Fruit fly (Drosophila melanogaster): ENCODE data around the gene CG32264.
A peak's percentile ranks its signal among the peaks of the same experiment; 100 is the strongest.

CG32264 gene

DNA sequence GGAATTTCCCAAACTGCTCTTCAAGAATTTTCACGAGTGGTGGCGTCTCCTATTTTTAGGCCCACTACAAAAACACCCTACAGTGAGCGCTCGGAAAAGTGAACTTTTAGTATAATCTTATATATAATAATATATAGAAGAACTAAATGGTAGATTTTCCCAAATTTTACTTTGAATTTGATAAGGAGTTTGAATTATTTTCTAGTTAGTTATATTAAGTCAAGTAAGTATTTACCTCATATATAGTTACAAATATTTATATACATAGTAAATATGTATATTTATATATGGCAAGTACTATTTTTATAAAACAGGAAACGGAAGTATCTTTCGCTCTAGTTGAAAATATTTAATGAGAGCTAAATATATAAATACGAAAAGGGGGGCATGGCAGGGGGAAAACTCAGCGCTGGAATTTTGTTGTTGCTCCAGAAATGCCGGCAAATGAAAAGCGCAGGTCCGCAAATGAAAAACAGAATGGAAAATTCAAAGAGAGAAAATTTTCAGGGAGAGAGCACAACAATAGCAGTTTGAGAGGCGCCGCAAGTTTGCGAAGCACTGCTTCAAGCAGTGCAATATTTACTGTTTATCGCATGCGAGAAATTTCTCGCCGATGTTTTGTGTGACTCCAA lies 17.4 kb downstream of the CG32264 start (continued):
- TF ChIP-seq CG14014 (GFP tag; IDR thresholded peaks at IDR 0.05) (no peak), Elba2 (GFP tag; optimal IDR thresholded peaks at IDR 0.05) (no peak), Bgb (GFP tag; IDR thresholded peaks at IDR 0.05; ENCODE audit: partially characterized antibody) (peak; percentile 84), bowl (GFP tag; IDR thresholded peaks at IDR 0.05) (no peak), CG7556 (GFP tag; optimal IDR thresholded peaks at IDR 0.05) (peak; percentile 31), CG5953 (GFP tag; IDR thresholded peaks at IDR 0.05) (no peak), Jarid2 (GFP tag; optimal IDR thresholded peaks at IDR 0.05) (no peak), Max (GFP tag; optimal IDR thresholded peaks at IDR 0.05) (no peak), stwl (tag; optimal IDR thresholded peaks at IDR 0.05) (peak; percentile 69), tup (GFP tag; optimal IDR thresholded peaks at IDR 0.05) (no peak), Ets97D (GFP tag; optimal IDR thresholded peaks at IDR 0.05) (peak; percentile 81), Side (GFP tag; optimal IDR thresholded peaks at IDR 0.05) (peak; percentile 26), CG10366 (GFP tag; IDR thresholded peaks at IDR 0.05) (no peak), H15 (GFP tag; IDR thresholded peaks at IDR 0.05) (peak; percentile 52; the same call in 2 of the 3 replicates), Atf3 (GFP tag; optimal IDR thresholded peaks at IDR 0.05) (no peak), CG4424 (GFP tag; optimal IDR thresholded peaks at IDR 0.05) (no peak), slbo (GFP tag; IDR thresholded peaks at IDR 0.05) (no peak), HLH4C (GFP tag; IDR thresholded peaks at IDR 0.05; ENCODE audit: partially characterized antibody) (peak; percentile 40; the same call in 1 of the 3 replicates), CG10321 (GFP tag; IDR thresholded peaks at IDR 0.05) (no peak), esg (GFP tag; conservative IDR thresholded peaks at IDR 0.05) (no peak), CG3995 (GFP tag; optimal IDR thresholded peaks at IDR 0.05) (no peak), ato (GFP tag; IDR thresholded peaks at IDR 0.05; ENCODE audit: partially characterized antibody) (peak; percentile 61; the same call in 1 of the 2 replicates), HLH54F (GFP tag; optimal IDR thresholded peaks at IDR 0.05) (no peak), CG6272 (GFP tag; IDR thresholded peaks at IDR 0.05) (0 out of 2 replicates have a peak, but pooled peaks have one; percentile 14), CTCF (GFP tag; optimal IDR thresholded peaks at IDR 0.05) (no peak), CG5180 (GFP tag; optimal IDR thresholded peaks at IDR 0.05) (no peak), corto (GFP tag; optimal IDR thresholded peaks at IDR 0.05) (no peak), mld (GFP tag; IDR thresholded peaks at IDR 0.05; ENCODE audit: partially characterized antibody) (no peak), CG2199 (GFP tag; IDR thresholded peaks at IDR 0.05) (peak; percentile 94), CG14441 (GFP tag; IDR thresholded peaks at IDR 0.05) (no peak), lbe (GFP tag; optimal IDR thresholded peaks at IDR 0.05) (no peak), Tbp (GFP tag; optimal IDR thresholded peaks at IDR 0.05) (no peak)

dm6 chr3L:3787595-3788151 lies 18.6 kb downstream of the CG32264 start:
- peak; percentile 51 for TF ChIP-seq CG17186 (GFP tag; optimal IDR thresholded peaks at IDR 0.05)
- TF ChIP-seq Jarid2 (GFP tag; optimal IDR thresholded peaks at IDR 0.05): peak; percentile 85
- TF ChIP-seq grn (GFP tag; optimal IDR thresholded peaks at IDR 0.05): peak; percentile 27
- TF ChIP-seq CG3407 (GFP tag; optimal IDR thresholded peaks at IDR 0.05): peak; percentile 25
- no peak; the same call in 1 of the 2 replicates for TF ChIP-seq MBD-R2 (GFP tag; IDR thresholded peaks at IDR 0.05)
- TF ChIP-seq HLH3B (GFP tag; IDR thresholded peaks at IDR 0.05): no peak
- no peak for TF ChIP-seq hth (optimal IDR thresholded peaks at IDR 0.05)
- TF ChIP-seq Stat92E (GFP tag; optimal IDR thresholded peaks at IDR 0.05): peak in 1 of 3 experiments; percentile 7
- TF ChIP-seq NC2β (GFP tag; optimal IDR thresholded peaks at IDR 0.05): peak; percentile 19
- TF ChIP-seq ranshi (GFP tag; IDR thresholded peaks at IDR 0.05): 0 out of 2 replicates have a peak, but pooled peaks have one; percentile 22
- TF ChIP-seq Sry-δ (GFP tag; optimal IDR thresholded peaks at IDR 0.05): peak; percentile 20
- TF ChIP-seq Tbp (GFP tag; optimal IDR thresholded peaks at IDR 0.05): no peak
- peak; percentile 11 for TF ChIP-seq Spps (tag; optimal IDR thresholded peaks at IDR 0.05)
- TF ChIP-seq Nf-YA (GFP tag; IDR thresholded peaks at IDR 0.05): no peak
- peak; percentile 9 for TF ChIP-seq Meics (GFP tag; optimal IDR thresholded peaks at IDR 0.05)
- TF ChIP-seq CG30431 (GFP tag; optimal IDR thresholded peaks at IDR 0.05): no peak
- 0 out of 2 replicates have a peak, but pooled peaks have one; percentile 23 for TF ChIP-seq Drgx (GFP tag; IDR thresholded peaks at IDR 0.05)
- peak; percentile 72; the same call in 1 of the 3 replicates for TF ChIP-seq CG34422 (GFP tag; IDR thresholded peaks at IDR 0.05)
- TF ChIP-seq nerfin-2 (GFP tag; IDR thresholded peaks at IDR 0.05; ENCODE audit: partially characterized antibody): no peak
- TF ChIP-seq CG34224 (GFP tag; IDR thresholded peaks at IDR 0.05; ENCODE audit: partially characterized antibody): peak; percentile 36; the same call in 2 of the 3 replicates
- peak; percentile 21 for TF ChIP-seq CG14710 (tag; optimal IDR thresholded peaks at IDR 0.05)
